Worm (Caenorhabditis elegans) whole organism, L2 larva: ENCODE results near the gene ugt-52.
A peak's percentile ranks its signal among the peaks of the same experiment; 100 is the strongest.
"Not testable (repeated sequence)": the region's sequence is repeated elsewhere in the genome, so short reads cannot be mapped to it uniquely, and the experiment has no call there.

Source experiments
- C34F6.9 ChIP-seq: fragments of 150-350 bp; optimal IDR thresholded peaks from 2 replicates; lab custom pipeline; 2014; ENCODE audit warnings: missing biosample characterization, missing genetic modification characterization
- F13H6.1 ChIP-seq: sonication (generic microtip); optimal IDR thresholded peaks from 2 replicates; lab custom pipeline; 2016; ENCODE audit warnings: missing genetic modification characterization, missing compliant biosample characterization
- ZK546.5 ChIP-seq: sonication (generic microtip); optimal IDR thresholded peaks from 2 replicates; lab custom pipeline; 2017; ENCODE audit warnings: missing biosample characterization, missing genetic modification characterization
- alr-1 ChIP-seq: fragments of 150-350 bp; optimal IDR thresholded peaks from 2 replicates; lab custom pipeline; 2014; ENCODE audit warnings: missing biosample characterization, missing genetic modification characterization
- aly-2 ChIP-seq: fragments of 150-350 bp; optimal IDR thresholded peaks from 2 replicates; lab custom pipeline; 2014; ENCODE audit warnings: missing biosample characterization, missing genetic modification characterization
- ama-1 ChIP-seq: fragments of 150-350 bp; optimal IDR thresholded peaks from 2 replicates; lab custom pipeline; 2018; ENCODE audit warnings: inconsistent platforms
- ceh-82 ChIP-seq: fragments of 150-350 bp; optimal IDR thresholded peaks from 2 replicates; lab custom pipeline; 2014; ENCODE audit warnings: missing biosample characterization, missing genetic modification characterization
- crh-2 ChIP-seq: sonication (generic microtip); optimal IDR thresholded peaks from 2 replicates; lab custom pipeline; 2017; ENCODE audit warnings: missing biosample characterization, missing genetic modification characterization
- dmd-4 ChIP-seq: sonication (generic microtip); optimal IDR thresholded peaks from 2 replicates; lab custom pipeline; 2017; ENCODE audit warnings: missing biosample characterization, missing genetic modification characterization
- elt-1 ChIP-seq: fragments of 150-350 bp; optimal IDR thresholded peaks from 2 replicates; lab custom pipeline; 2014; ENCODE audit warnings: missing biosample characterization, missing genetic modification characterization
- elt-3 ChIP-seq: sonication (generic microtip); optimal IDR thresholded peaks from 2 replicates; lab custom pipeline; 2017; ENCODE audit warnings: missing biosample characterization, missing genetic modification characterization
- fos-1 ChIP-seq: fragments of 150-350 bp; optimal IDR thresholded peaks from 2 replicates; lab custom pipeline; 2014; ENCODE audit warnings: missing biosample characterization, missing genetic modification characterization
- gmeb-1 ChIP-seq: fragments of 150-350 bp; optimal IDR thresholded peaks from 2 replicates; lab custom pipeline; 2014; ENCODE audit warnings: missing biosample characterization, missing genetic modification characterization
- lin-11 ChIP-seq: fragments of 150-350 bp; sonication (generic microtip); optimal IDR thresholded peaks from 2 replicates; lab custom pipeline; 2014; ENCODE audit warnings: missing biosample characterization, missing genetic modification characterization, inconsistent platforms, mixed read lengths
- lin-13 ChIP-seq: fragments of 150-350 bp; optimal IDR thresholded peaks from 2 replicates; lab custom pipeline; 2014; ENCODE audit warnings: missing biosample characterization, missing genetic modification reagents, missing genetic modification characterization
- lin-39 ChIP-seq: fragments of 150-350 bp; optimal IDR thresholded peaks from 2 replicates; lab custom pipeline; 2014; ENCODE audit warnings: missing biosample characterization, missing genetic modification reagents, missing genetic modification characterization
- lsy-2 ChIP-seq, 2 experiments: fragments of 150-350 bp in 1 of 2; sonication (generic microtip) in 1 of 2; optimal IDR thresholded peaks; 2 replicates each; lab custom pipeline; 2014 to 2017; ENCODE audit warnings: missing biosample characterization in 2 of 2, missing genetic modification characterization in 2 of 2
- mab-5 ChIP-seq: fragments of 150-350 bp; optimal IDR thresholded peaks from 2 replicates; lab custom pipeline; 2014; ENCODE audit warnings: missing biosample characterization, missing genetic modification characterization
- mbf-1 ChIP-seq: sonication (generic microtip); optimal IDR thresholded peaks from 2 replicates; lab custom pipeline; 2017; ENCODE audit warnings: missing biosample characterization, missing genetic modification characterization
- mdl-1 ChIP-seq, 2 experiments: fragments of 150-350 bp in 1 of 2; sonication (generic microtip) in 1 of 2; optimal IDR thresholded peaks; 2 replicates each; lab custom pipeline; 2017; ENCODE audit warnings: missing biosample characterization in 2 of 2, missing genetic modification characterization in 2 of 2
- nhr-10 ChIP-seq: sonication (generic microtip); optimal IDR thresholded peaks from 2 replicates; lab custom pipeline; 2017; ENCODE audit warnings: missing biosample characterization, missing genetic modification characterization
- nhr-11 ChIP-seq: fragments of 150-350 bp; optimal IDR thresholded peaks from 2 replicates; lab custom pipeline; 2014; ENCODE audit warnings: missing biosample characterization, missing genetic modification characterization
- nhr-12 ChIP-seq: fragments of 150-350 bp; optimal IDR thresholded peaks from 2 replicates; lab custom pipeline; 2014; ENCODE audit warnings: missing biosample characterization, missing genetic modification characterization
- nhr-129 ChIP-seq: fragments of 150-350 bp; optimal IDR thresholded peaks from 2 replicates; lab custom pipeline; 2014; ENCODE audit warnings: missing biosample characterization, missing genetic modification characterization
- nhr-21 ChIP-seq: fragments of 150-350 bp; optimal IDR thresholded peaks from 2 replicates; lab custom pipeline; 2014; ENCODE audit warnings: missing biosample characterization, missing genetic modification characterization
- nhr-23 ChIP-seq: fragments of 150-350 bp; optimal IDR thresholded peaks from 2 replicates; lab custom pipeline; 2014; ENCODE audit warnings: missing biosample characterization, missing genetic modification reagents, missing genetic modification characterization
- nhr-237 ChIP-seq: fragments of 150-350 bp; optimal IDR thresholded peaks from 2 replicates; lab custom pipeline; 2014; ENCODE audit warnings: missing biosample characterization, missing genetic modification characterization
- nhr-6 ChIP-seq: fragments of 150-350 bp; optimal IDR thresholded peaks from 2 replicates; lab custom pipeline; 2014; ENCODE audit warnings: missing biosample characterization, missing genetic modification characterization
- nhr-77 ChIP-seq: fragments of 150-350 bp; optimal IDR thresholded peaks from 2 replicates; lab custom pipeline; 2014; ENCODE audit warnings: missing biosample characterization, missing genetic modification characterization
- sem-4 ChIP-seq: fragments of 150-350 bp; optimal IDR thresholded peaks from 2 replicates; lab custom pipeline; 2014; ENCODE audit warnings: missing biosample characterization, missing genetic modification reagents, missing genetic modification characterization
- skn-1 ChIP-seq: sonication (generic microtip); optimal IDR thresholded peaks from 2 replicates; lab custom pipeline; 2017; ENCODE audit warnings: missing biosample characterization, missing genetic modification characterization
- sma-3 ChIP-seq: sonication (generic microtip); optimal IDR thresholded peaks from 2 replicates; lab custom pipeline; 2016; ENCODE audit warnings: missing genetic modification reagents, missing genetic modification characterization, missing compliant biosample characterization
- unc-55 ChIP-seq: fragments of 150-350 bp; sonication (generic microtip); optimal IDR thresholded peaks from 3 replicates; lab custom pipeline; 2014; ENCODE audit warnings: missing biosample characterization, missing genetic modification reagents, missing genetic modification characterization
- unc-62 ChIP-seq: fragments of 150-350 bp; optimal IDR thresholded peaks from 2 replicates; lab custom pipeline; 2014; ENCODE audit warnings: missing biosample characterization, missing genetic modification reagents, missing genetic modification characterization
- zag-1 ChIP-seq: fragments of 150-350 bp; optimal IDR thresholded peaks from 2 replicates; lab custom pipeline; 2014; ENCODE audit warnings: missing biosample characterization, missing genetic modification characterization
- ztf-1 ChIP-seq: fragments of 200-800 bp; sonication (Bioruptor generic); conservative IDR thresholded peaks from 2 replicates; pipeline ENCODE4 v1.3.6; 2022; ENCODE audit warnings: missing genetic modification characterization, missing compliant biosample characterization
- ztf-11 ChIP-seq: sonication (generic microtip); optimal IDR thresholded peaks from 2 replicates; lab custom pipeline; 2017; ENCODE audit warnings: missing biosample characterization, missing genetic modification characterization
- ztf-4 ChIP-seq: fragments of 150-350 bp; optimal IDR thresholded peaks from 2 replicates; lab custom pipeline; 2014; ENCODE audit warnings: missing biosample characterization, missing genetic modification characterization

Gene ugt-52

ce11 chrIV:769931-770544, 8.5 kb upstream of the ugt-52 start:
- TF ChIP-seq gmeb-1 (tag; lab: Kevin White, UChicago) = peak; percentile 33
- TF ChIP-seq, all 48 proteins: peak for 1; not testable (repeated sequence) for 47

ce11 chrIV:771061-771460, 7.5 kb upstream of the ugt-52 start, which contains the start of gene F56B3.9:
Gene F56B3.9 (plus strand): TSS chrIV:771361.
- not testable (repeated sequence) for TF ChIP-seq nhr-12; nhr-237 (tag; lab: Kevin White, UChicago); nhr-129 (tag; lab: Kevin White, UChicago)

ce11 chrIV:772931-773330, 5.7 kb upstream of the ugt-52 start, which contains the start of gene mrpl-2:
Gene mrpl-2 (plus strand): TSS chrIV:773237.
- TF ChIP-seq C34F6.9 (tag; lab: Kevin White, UChicago) = peak; percentile 19
- TF ChIP-seq ZK546.5 (tag; lab: Kevin White, UChicago) = no peak
- no peak for TF ChIP-seq nhr-77 (tag; lab: Kevin White, UChicago)
- TF ChIP-seq elt-1 = no peak
- no peak for TF ChIP-seq alr-1 (tag; lab: Kevin White, UChicago)
- no peak for TF ChIP-seq nhr-11 (tag; lab: Kevin White, UChicago)
- no peak for TF ChIP-seq nhr-10 (tag; lab: Kevin White, UChicago)
- no peak for TF ChIP-seq sma-3
- TF ChIP-seq F13H6.1 (tag; lab: Kevin White, UChicago) = no peak
- TF ChIP-seq nhr-237 (tag; lab: Kevin White, UChicago) = no peak
- TF ChIP-seq gmeb-1 (tag; lab: Kevin White, UChicago) = peak; percentile 78
- TF ChIP-seq fos-1 (tag; lab: Kevin White, UChicago) = no peak
- peak; percentile 20 for TF ChIP-seq nhr-129 (tag; lab: Kevin White, UChicago)
- TF ChIP-seq nhr-23 (tag; lab: Kevin White, UChicago) = no peak
- peak; percentile 63 for TF ChIP-seq unc-55
- no peak for TF ChIP-seq aly-2 (tag; lab: Kevin White, UChicago)
- no peak for TF ChIP-seq zag-1 (tag; lab: Kevin White, UChicago)
- TF ChIP-seq nhr-21 (tag; lab: Kevin White, UChicago) = no peak
- TF ChIP-seq lsy-2 (tag; optimal IDR thresholded peaks at IDR 0.05; lab: Kevin White, UChicago) = no peak
- no peak for TF ChIP-seq lin-11 (tag; lab: Kevin White, UChicago)
- no peak for TF ChIP-seq unc-62
- TF ChIP-seq mdl-1 (tag; optimal IDR thresholded peaks at IDR 0.05; lab: Kevin White, UChicago) = no peak
- no peak for TF ChIP-seq crh-2 (tag; lab: Kevin White, UChicago)
- TF ChIP-seq lin-39 (tag; lab: Kevin White, UChicago) = no peak
- no peak for TF ChIP-seq ztf-4
- no peak for TF ChIP-seq elt-3 (tag; lab: Kevin White, UChicago)

- no peak for TF ChIP-seq nhr-129 (tag; lab: Kevin White, UChicago)
- TF ChIP-seq nhr-12 = no peak
- no peak for TF ChIP-seq ZK546.5 (tag; lab: Kevin White, UChicago)
- no peak for TF ChIP-seq mbf-1 (tag; lab: Kevin White, UChicago)
- TF ChIP-seq nhr-6 (tag; lab: Kevin White, UChicago) = no peak
- TF ChIP-seq nhr-77 (tag; lab: Kevin White, UChicago) = no peak
Measured at ce11 chrIV:773580-773979, 5.0 kb upstream of the ugt-52 start.

ce11 chrIV:782393-782792, 3.8 kb downstream of the ugt-52 start:
- TF ChIP-seq F13H6.1 (tag; lab: Kevin White, UChicago) = no peak
- TF ChIP-seq nhr-129 (tag; lab: Kevin White, UChicago) = no peak
- TF ChIP-seq mab-5 (tag; lab: Kevin White, UChicago) = no peak
- TF ChIP-seq nhr-23 (tag; lab: Kevin White, UChicago) = no peak
- TF ChIP-seq C34F6.9 (tag; lab: Kevin White, UChicago) = no peak
- TF ChIP-seq sem-4 (tag; lab: Kevin White, UChicago) = no peak
- TF ChIP-seq elt-3 (tag; lab: Kevin White, UChicago) = no peak

- TF ChIP-seq F13H6.1 (tag; lab: Kevin White, UChicago) = no peak
- TF ChIP-seq dmd-4 (tag; lab: Kevin White, UChicago) = no peak
- no peak for TF ChIP-seq ztf-1
- no peak for TF ChIP-seq skn-1
- no peak for TF ChIP-seq crh-2 (tag; lab: Kevin White, UChicago)
- no peak for TF ChIP-seq lin-13 (GFP tag; lab: Kevin White, UChicago)
- TF ChIP-seq nhr-21 (tag; lab: Kevin White, UChicago) = no peak
- no peak for TF ChIP-seq ceh-82
- no peak for TF ChIP-seq ama-1 (lab: Kevin White, UChicago)
- TF ChIP-seq zag-1 (tag; lab: Kevin White, UChicago) = no peak
- no peak for TF ChIP-seq nhr-77 (tag; lab: Kevin White, UChicago)
- TF ChIP-seq C34F6.9 (tag; lab: Kevin White, UChicago) = no peak
- no peak for TF ChIP-seq ztf-11 (tag; lab: Kevin White, UChicago)
- TF ChIP-seq, all 48 proteins: peak for 0
Measured at ce11 chrIV:787755-788154, 9.2 kb downstream of the ugt-52 start, which contains the start of gene F56B3.6. Gene F56B3.6 (plus strand): TSS chrIV:788055.
